Worm (Caenorhabditis elegans) whole organism, L2 larva: ENCODE measurements around the gene zgpa-1.

Experiments used
- C34F6.9 ChIP-seq: fragments of 150-350 bp; optimal IDR thresholded peaks from 2 replicates; lab custom pipeline; 2014; ENCODE audit warnings: missing biosample characterization, missing genetic modification characterization
- F13H6.1 ChIP-seq: sonication (generic microtip); optimal IDR thresholded peaks from 2 replicates; lab custom pipeline; 2016; ENCODE audit warnings: missing genetic modification characterization, missing compliant biosample characterization
- R02D3.7 ChIP-seq: fragments of 150-350 bp; optimal IDR thresholded peaks from 2 replicates; lab custom pipeline; 2014; ENCODE audit warnings: missing biosample characterization, missing genetic modification characterization
- Y55F3AM.14 ChIP-seq: fragments of 200-800 bp; sonication (Bioruptor generic); optimal IDR thresholded peaks from 2 replicates; lab custom pipeline; 2018; ENCODE audit warnings: mild to moderate bottlenecking, missing genetic modification characterization, missing compliant biosample characterization
- ZK546.5 ChIP-seq: sonication (generic microtip); optimal IDR thresholded peaks from 2 replicates; lab custom pipeline; 2017; ENCODE audit warnings: missing biosample characterization, missing genetic modification characterization
- alr-1 ChIP-seq: fragments of 150-350 bp; optimal IDR thresholded peaks from 2 replicates; lab custom pipeline; 2014; ENCODE audit warnings: missing biosample characterization, missing genetic modification characterization
- aly-2 ChIP-seq: fragments of 150-350 bp; optimal IDR thresholded peaks from 2 replicates; lab custom pipeline; 2014; ENCODE audit warnings: missing biosample characterization, missing genetic modification characterization
- ama-1 ChIP-seq: fragments of 150-350 bp; optimal IDR thresholded peaks from 2 replicates; lab custom pipeline; 2018; ENCODE audit warnings: inconsistent platforms
- blmp-1 ChIP-seq: sonication (generic microtip); optimal IDR thresholded peaks from 2 replicates; lab custom pipeline; 2017; ENCODE audit warnings: missing genetic modification characterization, mild to moderate bottlenecking, missing compliant biosample characterization, antibody characterized with exemption, moderate library complexity; ENCODE audit not compliant: insufficient read depth
- ceh-16 ChIP-seq: fragments of 150-350 bp; optimal IDR thresholded peaks from 2 replicates; lab custom pipeline; 2014; ENCODE audit warnings: missing biosample characterization, missing genetic modification characterization
- ceh-82 ChIP-seq: fragments of 150-350 bp; optimal IDR thresholded peaks from 2 replicates; lab custom pipeline; 2014; ENCODE audit warnings: missing biosample characterization, missing genetic modification characterization
- crh-2 ChIP-seq: sonication (generic microtip); optimal IDR thresholded peaks from 2 replicates; lab custom pipeline; 2017; ENCODE audit warnings: missing biosample characterization, missing genetic modification characterization
- dmd-4 ChIP-seq: sonication (generic microtip); optimal IDR thresholded peaks from 2 replicates; lab custom pipeline; 2017; ENCODE audit warnings: missing biosample characterization, missing genetic modification characterization
- egl-27 ChIP-seq: sonication (generic microtip); optimal IDR thresholded peaks from 3 replicates; lab custom pipeline; 2017; ENCODE audit warnings: missing biosample characterization, missing genetic modification reagents, missing genetic modification characterization
- elt-1 ChIP-seq: fragments of 150-350 bp; optimal IDR thresholded peaks from 2 replicates; lab custom pipeline; 2014; ENCODE audit warnings: missing biosample characterization, missing genetic modification characterization
- elt-3 ChIP-seq: sonication (generic microtip); optimal IDR thresholded peaks from 2 replicates; lab custom pipeline; 2017; ENCODE audit warnings: missing biosample characterization, missing genetic modification characterization
- fos-1 ChIP-seq: fragments of 150-350 bp; optimal IDR thresholded peaks from 2 replicates; lab custom pipeline; 2014; ENCODE audit warnings: missing biosample characterization, missing genetic modification characterization
- gmeb-1 ChIP-seq: fragments of 150-350 bp; optimal IDR thresholded peaks from 2 replicates; lab custom pipeline; 2014; ENCODE audit warnings: missing biosample characterization, missing genetic modification characterization
- lin-11 ChIP-seq: fragments of 150-350 bp; sonication (generic microtip); optimal IDR thresholded peaks from 2 replicates; lab custom pipeline; 2014; ENCODE audit warnings: missing biosample characterization, missing genetic modification characterization, inconsistent platforms, mixed read lengths
- lin-13 ChIP-seq: fragments of 150-350 bp; optimal IDR thresholded peaks from 2 replicates; lab custom pipeline; 2014; ENCODE audit warnings: missing biosample characterization, missing genetic modification reagents, missing genetic modification characterization
- lin-39 ChIP-seq: fragments of 150-350 bp; optimal IDR thresholded peaks from 2 replicates; lab custom pipeline; 2014; ENCODE audit warnings: missing biosample characterization, missing genetic modification reagents, missing genetic modification characterization
- lsy-2 ChIP-seq, 2 experiments: fragments of 150-350 bp in 1 of 2; sonication (generic microtip) in 1 of 2; optimal IDR thresholded peaks; 2 replicates each; lab custom pipeline; 2014 to 2017; ENCODE audit warnings: missing biosample characterization in 2 of 2, missing genetic modification characterization in 2 of 2
- mab-5 ChIP-seq: fragments of 150-350 bp; optimal IDR thresholded peaks from 2 replicates; lab custom pipeline; 2014; ENCODE audit warnings: missing biosample characterization, missing genetic modification characterization
- mbf-1 ChIP-seq: sonication (generic microtip); optimal IDR thresholded peaks from 2 replicates; lab custom pipeline; 2017; ENCODE audit warnings: missing biosample characterization, missing genetic modification characterization
- mdl-1 ChIP-seq, 2 experiments: fragments of 150-350 bp in 1 of 2; sonication (generic microtip) in 1 of 2; optimal IDR thresholded peaks; 2 replicates each; lab custom pipeline; 2017; ENCODE audit warnings: missing biosample characterization in 2 of 2, missing genetic modification characterization in 2 of 2
- nhr-10 ChIP-seq: sonication (generic microtip); optimal IDR thresholded peaks from 2 replicates; lab custom pipeline; 2017; ENCODE audit warnings: missing biosample characterization, missing genetic modification characterization
- nhr-11 ChIP-seq: fragments of 150-350 bp; optimal IDR thresholded peaks from 2 replicates; lab custom pipeline; 2014; ENCODE audit warnings: missing biosample characterization, missing genetic modification characterization
- nhr-12 ChIP-seq: fragments of 150-350 bp; optimal IDR thresholded peaks from 2 replicates; lab custom pipeline; 2014; ENCODE audit warnings: missing biosample characterization, missing genetic modification characterization
- nhr-129 ChIP-seq: fragments of 150-350 bp; optimal IDR thresholded peaks from 2 replicates; lab custom pipeline; 2014; ENCODE audit warnings: missing biosample characterization, missing genetic modification characterization
- nhr-21 ChIP-seq: fragments of 150-350 bp; optimal IDR thresholded peaks from 2 replicates; lab custom pipeline; 2014; ENCODE audit warnings: missing biosample characterization, missing genetic modification characterization
- nhr-23 ChIP-seq: fragments of 150-350 bp; optimal IDR thresholded peaks from 2 replicates; lab custom pipeline; 2014; ENCODE audit warnings: missing biosample characterization, missing genetic modification reagents, missing genetic modification characterization
- nhr-237 ChIP-seq: fragments of 150-350 bp; optimal IDR thresholded peaks from 2 replicates; lab custom pipeline; 2014; ENCODE audit warnings: missing biosample characterization, missing genetic modification characterization
- nhr-25 ChIP-seq: fragments of 150-350 bp; sonication (generic microtip); optimal IDR thresholded peaks from 3 replicates; lab custom pipeline; 2014; ENCODE audit warnings: missing biosample characterization, missing genetic modification characterization
- nhr-6 ChIP-seq: fragments of 150-350 bp; optimal IDR thresholded peaks from 2 replicates; lab custom pipeline; 2014; ENCODE audit warnings: missing biosample characterization, missing genetic modification characterization
- nhr-77 ChIP-seq: fragments of 150-350 bp; optimal IDR thresholded peaks from 2 replicates; lab custom pipeline; 2014; ENCODE audit warnings: missing biosample characterization, missing genetic modification characterization
- peb-1 ChIP-seq: fragments of 150-350 bp; optimal IDR thresholded peaks from 2 replicates; lab custom pipeline; 2014; ENCODE audit warnings: missing biosample characterization, missing genetic modification characterization
- sem-4 ChIP-seq: fragments of 150-350 bp; optimal IDR thresholded peaks from 2 replicates; lab custom pipeline; 2014; ENCODE audit warnings: missing biosample characterization, missing genetic modification reagents, missing genetic modification characterization
- skn-1 ChIP-seq: sonication (generic microtip); optimal IDR thresholded peaks from 2 replicates; lab custom pipeline; 2017; ENCODE audit warnings: missing biosample characterization, missing genetic modification characterization
- sma-3 ChIP-seq: sonication (generic microtip); optimal IDR thresholded peaks from 2 replicates; lab custom pipeline; 2016; ENCODE audit warnings: missing genetic modification reagents, missing genetic modification characterization, missing compliant biosample characterization
- sma-9 ChIP-seq, 2 experiments: fragments of 150-350 bp in 1 of 2; sonication (generic microtip) in 1 of 2; optimal IDR thresholded peaks; 2 replicates each; lab custom pipeline; 2014 to 2016; ENCODE audit warnings: missing genetic modification characterization in 2 of 2, mild to moderate bottlenecking in 1 of 2, missing biosample characterization in 1 of 2, missing compliant biosample characterization in 1 of 2, missing genetic modification reagents in 1 of 2, moderate library complexity in 1 of 2
- snpc-4 ChIP-seq: fragments of 150-350 bp; optimal IDR thresholded peaks from 2 replicates; lab custom pipeline; 2014; ENCODE audit warnings: missing biosample characterization, missing genetic modification characterization
- unc-39 ChIP-seq: fragments of 150-350 bp; optimal IDR thresholded peaks from 2 replicates; lab custom pipeline; 2014; ENCODE audit warnings: missing biosample characterization, missing genetic modification characterization
- unc-55 ChIP-seq: fragments of 150-350 bp; sonication (generic microtip); optimal IDR thresholded peaks from 3 replicates; lab custom pipeline; 2014; ENCODE audit warnings: missing biosample characterization, missing genetic modification reagents, missing genetic modification characterization
- unc-62 ChIP-seq: fragments of 150-350 bp; optimal IDR thresholded peaks from 2 replicates; lab custom pipeline; 2014; ENCODE audit warnings: missing biosample characterization, missing genetic modification reagents, missing genetic modification characterization
- zag-1 ChIP-seq: fragments of 150-350 bp; optimal IDR thresholded peaks from 2 replicates; lab custom pipeline; 2014; ENCODE audit warnings: missing biosample characterization, missing genetic modification characterization
- ztf-1 ChIP-seq: fragments of 200-800 bp; sonication (Bioruptor generic); conservative IDR thresholded peaks from 2 replicates; pipeline ENCODE4 v1.3.6; 2022; ENCODE audit warnings: missing genetic modification characterization, missing compliant biosample characterization
- ztf-11 ChIP-seq: sonication (generic microtip); optimal IDR thresholded peaks from 2 replicates; lab custom pipeline; 2017; ENCODE audit warnings: missing biosample characterization, missing genetic modification characterization
- ztf-4 ChIP-seq: fragments of 150-350 bp; optimal IDR thresholded peaks from 2 replicates; lab custom pipeline; 2014; ENCODE audit warnings: missing biosample characterization, missing genetic modification characterization

zgpa-1 gene

ce11 chrIV:7791821-7792446, 20.7 kb downstream of the zgpa-1 start, which contains the start of gene C33H5.13 (continued):
- TF ChIP-seq ceh-82 (tag; lab: Kevin White, UChicago), result no peak
- no peak for TF ChIP-seq C34F6.9 (tag; lab: Kevin White, UChicago)
- TF ChIP-seq sma-3, result no peak
- no peak for TF ChIP-seq nhr-237 (tag; lab: Kevin White, UChicago)
- no peak for TF ChIP-seq nhr-21 (tag; lab: Kevin White, UChicago)
- no peak for TF ChIP-seq ztf-4 (tag; lab: Kevin White, UChicago)
- no peak for TF ChIP-seq ama-1 (lab: Kevin White, UChicago)
- no peak for TF ChIP-seq nhr-12 (tag; lab: Kevin White, UChicago)
- no peak for TF ChIP-seq egl-27 (tag; lab: Kevin White, UChicago)
- peak; percentile 35 for TF ChIP-seq skn-1
- TF ChIP-seq zag-1, result no peak

- TF ChIP-seq nhr-129 (tag; lab: Kevin White, UChicago), result peak; percentile 95
- peak; percentile 39 for TF ChIP-seq fos-1
- TF ChIP-seq lin-11 (tag; lab: Kevin White, UChicago), result peak; percentile 94
- peak; percentile 76 for TF ChIP-seq F13H6.1 (tag; lab: Kevin White, UChicago)
- peak; percentile 66 for TF ChIP-seq ZK546.5 (tag; lab: Kevin White, UChicago)
- no peak for TF ChIP-seq nhr-23 (tag; lab: Kevin White, UChicago)
- TF ChIP-seq zag-1, result peak; percentile 36
- TF ChIP-seq nhr-6 (tag; lab: Kevin White, UChicago), result peak; percentile 64
- peak; percentile 71 for TF ChIP-seq snpc-4 (tag; lab: Kevin White, UChicago)
- peak; percentile 59 for TF ChIP-seq ceh-82 (tag; lab: Kevin White, UChicago)
- peak; percentile 91 for TF ChIP-seq crh-2 (tag; lab: Kevin White, UChicago)
- no peak for TF ChIP-seq ztf-11 (tag; lab: Kevin White, UChicago)
- no peak for TF ChIP-seq elt-3
- TF ChIP-seq ztf-4 (tag; lab: Kevin White, UChicago), result peak; percentile 86
- TF ChIP-seq alr-1 (tag; lab: Kevin White, UChicago), result peak; percentile 80
- no peak for TF ChIP-seq aly-2 (tag; lab: Kevin White, UChicago)
- TF ChIP-seq ama-1 (lab: Kevin White, UChicago), result peak; percentile 67
- TF ChIP-seq nhr-77 (tag; lab: Kevin White, UChicago), result no peak
- TF ChIP-seq blmp-1, result peak; percentile 14
- peak; percentile 48 for TF ChIP-seq sem-4 (tag; lab: Kevin White, UChicago)
- TF ChIP-seq unc-39 (tag; lab: Kevin White, UChicago), result no peak
- TF ChIP-seq lin-13, result peak; percentile 93
- TF ChIP-seq nhr-25 (tag; lab: Kevin White, UChicago), result peak; percentile 71
- TF ChIP-seq unc-55 (GFP tag; lab: Kevin White, UChicago), result peak; percentile 97
- peak; percentile 88 for TF ChIP-seq mab-5
- TF ChIP-seq lsy-2 (tag; optimal IDR thresholded peaks at IDR 0.05; lab: Kevin White, UChicago), result peak; percentile 96 to 99
- peak; percentile 18 for TF ChIP-seq egl-27 (tag; lab: Kevin White, UChicago)
- TF ChIP-seq unc-62 (GFP tag; lab: Kevin White, UChicago), result no peak
- TF ChIP-seq mbf-1 (tag; lab: Kevin White, UChicago), result no peak
- peak; percentile 74 for TF ChIP-seq sma-9 (GFP tag; optimal IDR thresholded peaks at IDR 0.05; lab: Kevin White, UChicago)
- TF ChIP-seq sma-9 (tag; optimal IDR thresholded peaks at IDR 0.05; lab: Kevin White, UChicago), result no peak
- no peak for TF ChIP-seq peb-1 (tag; lab: Kevin White, UChicago)
- TF ChIP-seq gmeb-1, result peak; percentile 88
- peak; percentile 66 for TF ChIP-seq skn-1
- peak; percentile 55 for TF ChIP-seq lin-39 (tag; lab: Kevin White, UChicago)
- peak; percentile 4 for TF ChIP-seq R02D3.7 (tag; lab: Kevin White, UChicago)
- no peak for TF ChIP-seq nhr-237 (tag; lab: Kevin White, UChicago)
- peak; percentile 82 for TF ChIP-seq sma-3
- no peak for TF ChIP-seq Y55F3AM.14 (GFP tag; lab: Kevin White, UChicago)
- TF ChIP-seq nhr-12 (tag; lab: Kevin White, UChicago), result no peak
- TF ChIP-seq ceh-16 (tag; lab: Kevin White, UChicago), result peak; percentile 65
- peak; percentile 67 for TF ChIP-seq nhr-21 (tag; lab: Kevin White, UChicago)
- TF ChIP-seq mdl-1 (tag; optimal IDR thresholded peaks at IDR 0.05; lab: Kevin White, UChicago), result peak in 1 of 2 experiments; percentile 62
- TF ChIP-seq nhr-10, result no peak
- TF ChIP-seq dmd-4 (tag; lab: Kevin White, UChicago), result no peak
- TF ChIP-seq nhr-11, result no peak
- TF ChIP-seq elt-1 (tag; lab: Kevin White, UChicago), result no peak
- no peak for TF ChIP-seq ztf-1 (GFP tag; lab: Robert Waterston, UW)
- TF ChIP-seq C34F6.9 (tag; lab: Kevin White, UChicago), result peak; percentile 90
These were observed 21.6 kb downstream of the zgpa-1 start, which contains the start of gene rsp-6 for ce11 chrIV:7790801-7791588. TSS of gene rsp-6 (minus strand) at chrIV:7791229.
